Worm (Caenorhabditis elegans) whole organism, mixed stage, embryonic: Measurements from ENCODE around the gene sre-53.

Source experiments
- blmp-1 ChIP-seq: fragments of 150-350 bp; optimal IDR thresholded peaks from 2 replicates; lab custom pipeline; 2014; ENCODE audit warnings: missing biosample characterization, missing genetic modification characterization
- ceh-39 ChIP-seq: fragments of 150-350 bp; optimal IDR thresholded peaks from 2 replicates; lab custom pipeline; 2014; ENCODE audit warnings: missing biosample characterization, missing genetic modification characterization
- ces-1 ChIP-seq: fragments of 150-350 bp; optimal IDR thresholded peaks from 2 replicates; lab custom pipeline; 2014; ENCODE audit warnings: missing biosample characterization, missing genetic modification reagents, missing genetic modification characterization
- cnd-1 ChIP-seq: fragments of 200-800 bp; sonication (Bioruptor generic); optimal IDR thresholded peaks from 2 replicates; lab custom pipeline; 2018; ENCODE audit warnings: mild to moderate bottlenecking, missing genetic modification characterization, missing compliant biosample characterization
- drap-1 ChIP-seq: fragments of 200-800 bp; sonication (Bioruptor generic); optimal IDR thresholded peaks from 3 replicates; lab custom pipeline; 2018; ENCODE audit warnings: mild to moderate bottlenecking, missing genetic modification characterization, missing compliant biosample characterization
- elt-1 ChIP-seq: sonication (generic microtip); optimal IDR thresholded peaks from 2 replicates; lab custom pipeline; 2017; ENCODE audit warnings: missing genetic modification characterization, mild to moderate bottlenecking, missing compliant biosample characterization, antibody characterized with exemption, moderate library complexity, borderline replicate concordance; ENCODE audit not compliant: insufficient read depth
- elt-3 ChIP-seq: fragments of 150-350 bp; optimal IDR thresholded peaks from 2 replicates; lab custom pipeline; 2014; ENCODE audit warnings: missing biosample characterization, missing genetic modification characterization
- flh-1 ChIP-seq: fragments of 200-800 bp; sonication (Bioruptor generic); optimal IDR thresholded peaks from 2 replicates; lab custom pipeline; 2018; ENCODE audit warnings: mild to moderate bottlenecking, missing genetic modification characterization, moderate library complexity, missing compliant biosample characterization
- ham-2 ChIP-seq: fragments of 200-800 bp; sonication (Bioruptor generic); optimal IDR thresholded peaks from 2 replicates; lab custom pipeline; 2018; ENCODE audit warnings: mild to moderate bottlenecking, missing genetic modification characterization, missing compliant biosample characterization
- hlh-1 ChIP-seq: fragments of 150-350 bp; optimal IDR thresholded peaks from 2 replicates; lab custom pipeline; 2014; ENCODE audit warnings: missing biosample characterization, missing genetic modification reagents, missing genetic modification characterization
- lin-13 ChIP-seq: fragments of 150-350 bp; optimal IDR thresholded peaks from 2 replicates; lab custom pipeline; 2014; ENCODE audit warnings: missing biosample characterization, missing genetic modification characterization
- lin-32 ChIP-seq: fragments of 200-800 bp; sonication (Bioruptor generic); optimal IDR thresholded peaks from 2 replicates; lab custom pipeline; 2018; ENCODE audit warnings: mild to moderate bottlenecking, missing genetic modification characterization, missing compliant biosample characterization
- lsy-2 ChIP-seq: fragments of 150-350 bp; optimal IDR thresholded peaks from 2 replicates; lab custom pipeline; 2014; ENCODE audit warnings: missing biosample characterization, missing genetic modification characterization
- mep-1 ChIP-seq: fragments of 150-350 bp; optimal IDR thresholded peaks from 2 replicates; lab custom pipeline; 2017; ENCODE audit warnings: missing biosample characterization, missing genetic modification reagents, missing genetic modification characterization, inconsistent platforms
- mls-2 ChIP-seq: sonication (generic microtip); optimal IDR thresholded peaks from 2 replicates; lab custom pipeline; 2016; ENCODE audit warnings: mild to moderate bottlenecking, missing genetic modification characterization, moderate library complexity, missing compliant biosample characterization
- nhr-12 ChIP-seq: fragments of 150-350 bp; optimal IDR thresholded peaks from 2 replicates; lab custom pipeline; 2014; ENCODE audit warnings: missing biosample characterization, missing genetic modification characterization
- nhr-2 ChIP-seq: fragments of 150-350 bp; optimal IDR thresholded peaks from 2 replicates; lab custom pipeline; 2014; ENCODE audit warnings: missing biosample characterization, missing genetic modification characterization
- nhr-237 ChIP-seq: fragments of 150-350 bp; optimal IDR thresholded peaks from 2 replicates; lab custom pipeline; 2014; ENCODE audit warnings: missing biosample characterization, missing genetic modification characterization
- nhr-28 ChIP-seq: fragments of 150-350 bp; optimal IDR thresholded peaks from 2 replicates; lab custom pipeline; 2014; ENCODE audit warnings: missing biosample characterization, missing genetic modification characterization
- nhr-76 ChIP-seq: sonication (generic microtip); optimal IDR thresholded peaks from 2 replicates; lab custom pipeline; 2017; ENCODE audit warnings: missing biosample characterization, missing genetic modification characterization
- pha-4 ChIP-seq: fragments of 150-350 bp; optimal IDR thresholded peaks from 2 replicates; lab custom pipeline; 2018; ENCODE audit warnings: missing biosample characterization, missing genetic modification reagents, missing genetic modification characterization
- snpc-4 ChIP-seq: fragments of 150-350 bp; optimal IDR thresholded peaks from 2 replicates; lab custom pipeline; 2014; ENCODE audit warnings: missing biosample characterization, missing genetic modification characterization
- sptf-1 ChIP-seq: sonication (generic microtip); optimal IDR thresholded peaks from 2 replicates; lab custom pipeline; 2017; ENCODE audit warnings: mild to moderate bottlenecking, missing genetic modification characterization, moderate library complexity, missing compliant biosample characterization
- tbx-8 ChIP-seq: fragments of 200-800 bp; sonication (Bioruptor generic); optimal IDR thresholded peaks from 2 replicates; lab custom pipeline; 2018; ENCODE audit warnings: mild to moderate bottlenecking, missing genetic modification characterization, moderate library complexity, missing compliant biosample characterization
- unc-120 ChIP-seq: sonication (generic microtip); optimal IDR thresholded peaks from 2 replicates; lab custom pipeline; 2017; ENCODE audit warnings: missing genetic modification characterization, missing compliant biosample characterization; ENCODE audit not compliant: poor library complexity, severe bottlenecking
- unc-39 ChIP-seq: fragments of 150-350 bp; optimal IDR thresholded peaks from 2 replicates; lab custom pipeline; 2014; ENCODE audit warnings: missing biosample characterization, missing genetic modification characterization
- unc-62 ChIP-seq: fragments of 150-350 bp; optimal IDR thresholded peaks from 2 replicates; lab custom pipeline; 2014; ENCODE audit warnings: missing biosample characterization, missing genetic modification reagents, missing genetic modification characterization
- ztf-11 ChIP-seq: fragments of 150-350 bp; optimal IDR thresholded peaks from 2 replicates; lab custom pipeline; 2014; ENCODE audit warnings: missing biosample characterization, missing genetic modification characterization

sre-53 gene

ce11 chrII:12349866-12350265 is 26.7 kb upstream of the sre-53 start:
- TF ChIP-seq snpc-4 (tag; lab: Kevin White, UChicago) (no peak), mls-2 (tag; lab: Kevin White, UChicago) (no peak), tbx-8 (GFP tag; lab: Kevin White, UChicago) (no peak), nhr-237 (tag; lab: Kevin White, UChicago) (no peak), lin-13 (no peak), hlh-1 (tag; lab: Kevin White, UChicago) (no peak), ham-2 (no peak), drap-1 (GFP tag; lab: Kevin White, UChicago) (no peak), unc-62 (GFP tag; lab: Kevin White, UChicago) (no peak), nhr-2 (no peak), ces-1 (no peak), elt-3 (no peak), mep-1 (no peak)

ce11 chrII:12348957-12349356 is 25.8 kb upstream of the sre-53 start:
- TF ChIP-seq pha-4: peak; percentile 29
- no peak for TF ChIP-seq unc-62 (GFP tag; lab: Kevin White, UChicago)
- TF ChIP-seq ces-1: no peak
- peak; percentile 18 for TF ChIP-seq unc-120 (tag; lab: Kevin White, UChicago)

- TF ChIP-seq lsy-2 (no peak), cnd-1 (tag; lab: Kevin White, UChicago) (no peak), sptf-1 (tag; lab: Kevin White, UChicago) (no peak), elt-3 (no peak), snpc-4 (tag; lab: Kevin White, UChicago) (no peak)
Observed at ce11 chrII:12346289-12346989, 23.2 kb upstream of the sre-53 start.

- no peak for TF ChIP-seq mls-2 (tag; lab: Kevin White, UChicago)
- TF ChIP-seq flh-1 (GFP tag; lab: Kevin White, UChicago): no peak
- no peak for TF ChIP-seq ham-2
- no peak for TF ChIP-seq nhr-76 (tag; lab: Kevin White, UChicago)
- TF ChIP-seq nhr-28: no peak
- TF ChIP-seq blmp-1 (tag; lab: Kevin White, UChicago): no peak
- no peak for TF ChIP-seq nhr-237 (tag; lab: Kevin White, UChicago)
- TF ChIP-seq nhr-2: no peak
- no peak for TF ChIP-seq ceh-39 (tag; lab: Kevin White, UChicago)
- no peak for TF ChIP-seq unc-62 (GFP tag; lab: Kevin White, UChicago)
- no peak for TF ChIP-seq ztf-11 (tag; lab: Kevin White, UChicago)
- no peak for TF ChIP-seq sptf-1 (tag; lab: Kevin White, UChicago)
- no peak for TF ChIP-seq unc-39 (tag; lab: Kevin White, UChicago)
- no peak for TF ChIP-seq lin-32
- no peak for TF ChIP-seq hlh-1 (tag; lab: Kevin White, UChicago)
- TF ChIP-seq mep-1: no peak
Observed at ce11 chrII:12344787-12345186, 21.6 kb upstream of the sre-53 start, which contains the start of gene C44C11.6. C44C11.6 (plus strand) TSS chrII:12344809.

ce11 chrII:12343710-12344109 is 20.5 kb upstream of the sre-53 start:
- TF ChIP-seq mls-2 (tag; lab: Kevin White, UChicago): no peak
- peak; percentile 30 for TF ChIP-seq ham-2

ce11 chrII:12342928-12343327 is 19.7 kb upstream of the sre-53 start:
- TF ChIP-seq elt-1 (tag; lab: Kevin White, UChicago) (no peak), unc-120 (tag; lab: Kevin White, UChicago) (no peak), snpc-4 (tag; lab: Kevin White, UChicago) (no peak), nhr-12 (tag; lab: Kevin White, UChicago) (no peak), lsy-2 (no peak), nhr-76 (tag; lab: Kevin White, UChicago) (no peak), drap-1 (GFP tag; lab: Kevin White, UChicago) (no peak), ham-2 (no peak), sptf-1 (tag; lab: Kevin White, UChicago) (no peak), blmp-1 (tag; lab: Kevin White, UChicago) (no peak), elt-3 (no peak), mep-1 (no peak), cnd-1 (tag; lab: Kevin White, UChicago) (no peak), nhr-237 (tag; lab: Kevin White, UChicago) (no peak), mls-2 (tag; lab: Kevin White, UChicago) (no peak)
